Fruit fly (Drosophila melanogaster) S2 (cell line): Measurements from ENCODE around the gene Pgant2.

Experiments
- CG8478 ChIP-seq: fragments of >200 bp; optimal IDR thresholded peaks from 2 replicates; lab custom pipeline; 2018
- CTCF ChIP-seq, 2 experiments: fragments of >200 bp; optimal IDR thresholded peaks; 2 replicates each; lab custom pipeline; 2018

DNA sequence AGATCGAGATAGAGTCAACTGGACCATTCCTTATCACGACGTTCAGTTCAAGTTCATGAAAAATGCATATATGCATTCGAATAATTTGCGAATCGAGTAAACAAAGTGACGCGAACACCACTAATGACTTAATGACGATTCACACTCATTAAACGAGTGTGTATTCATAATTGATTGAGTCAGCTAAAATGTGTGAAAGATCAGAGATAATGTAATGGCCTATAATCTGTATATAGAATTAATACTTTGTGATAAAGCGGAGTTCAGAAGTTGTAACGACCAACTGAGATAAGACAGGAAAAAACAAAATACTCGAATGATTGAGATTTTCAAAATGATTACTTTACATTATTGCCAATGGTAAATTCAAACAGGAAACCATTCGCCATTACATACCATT is 56.7 kb downstream of the Pgant2 start:
- TF ChIP-seq CTCF (optimal IDR thresholded peaks at IDR 0.05; lab: Kevin White, UChicago) (no peak), CG8478 (lab: Kevin White, UChicago) (no peak)
